Worm (Caenorhabditis elegans) whole organism, early embryonic: ENCODE data around the gene F39C12.1.
A peak's percentile ranks its signal among the peaks of the same experiment; 100 is the strongest.

ENCODE experiments used
- B0310.2 ChIP-seq: sonication (generic microtip); optimal IDR thresholded peaks from 2 replicates; lab custom pipeline; 2016; ENCODE audit warnings: mild to moderate bottlenecking, missing genetic modification characterization, missing compliant biosample characterization
- F13C5.2 ChIP-seq: sonication (generic microtip); optimal IDR thresholded peaks from 2 replicates; lab custom pipeline; 2017; ENCODE audit warnings: mild to moderate bottlenecking, missing genetic modification characterization, inconsistent platforms, missing compliant biosample characterization
- aly-1 ChIP-seq: sonication (generic microtip); optimal IDR thresholded peaks from 2 replicates; lab custom pipeline; 2016; ENCODE audit warnings: missing genetic modification characterization, missing compliant biosample characterization
- ama-1 ChIP-seq: fragments of 150-350 bp; optimal IDR thresholded peaks from 2 replicates; lab custom pipeline; 2014
- ceh-13 ChIP-seq: fragments of 200-800 bp; sonication (Bioruptor generic); optimal IDR thresholded peaks from 2 replicates; lab custom pipeline; 2018; ENCODE audit warnings: mild to moderate bottlenecking, missing genetic modification characterization, missing compliant biosample characterization
- ceh-36 ChIP-seq: sonication (generic microtip); optimal IDR thresholded peaks from 2 replicates; lab custom pipeline; 2016; ENCODE audit warnings: missing genetic modification characterization, inconsistent platforms, missing compliant biosample characterization
- ets-7 ChIP-seq: sonication (generic microtip); optimal IDR thresholded peaks from 2 replicates; lab custom pipeline; 2016; ENCODE audit warnings: missing genotype, missing genetic modification characterization, missing compliant biosample characterization
- flt-1 ChIP-seq: fragments of 200-800 bp; sonication (Bioruptor generic); IDR thresholded peaks from 2 replicates; pipeline ENCODE4 v1.3.6; 2022; ENCODE audit warnings: missing genetic modification characterization, missing compliant biosample characterization
- hmbx-1 ChIP-seq: sonication (generic microtip); optimal IDR thresholded peaks from 2 replicates; lab custom pipeline; 2016; ENCODE audit warnings: mild to moderate bottlenecking, missing genetic modification characterization, missing compliant biosample characterization
- hmg-4 ChIP-seq: fragments of 200-800 bp; sonication (Bioruptor generic); optimal IDR thresholded peaks from 2 replicates; lab custom pipeline; 2018; ENCODE audit warnings: mild to moderate bottlenecking, missing genetic modification characterization, missing compliant biosample characterization
- pes-1 ChIP-seq: fragments of 200-800 bp; sonication (Bioruptor generic); IDR thresholded peaks from 2 replicates; pipeline ENCODE4 v1.3.6; 2022; ENCODE audit warnings: missing genetic modification reagents, missing genetic modification characterization, missing compliant biosample characterization
- scrt-1 ChIP-seq: fragments of 200-800 bp; sonication (Bioruptor generic); IDR thresholded peaks from 2 replicates; pipeline ENCODE4 v1.3.6; 2022; ENCODE audit warnings: missing genetic modification characterization, missing compliant biosample characterization
- sea-1 ChIP-seq: fragments of 200-800 bp; sonication (Bioruptor generic); conservative IDR thresholded peaks from 2 replicates; pipeline ENCODE4 v1.3.6; 2022; ENCODE audit warnings: missing genetic modification characterization, missing compliant biosample characterization
- tbx-11 ChIP-seq: fragments of 200-800 bp; sonication (Bioruptor generic); IDR thresholded peaks from 2 replicates; pipeline ENCODE4 v1.3.6; 2022; ENCODE audit warnings: missing genetic modification characterization, missing compliant biosample characterization
- tbx-37 ChIP-seq: fragments of 200-800 bp; sonication (Bioruptor generic); conservative IDR thresholded peaks from 2 replicates; pipeline ENCODE4 v1.3.6; 2022; ENCODE audit warnings: missing genetic modification reagents, missing genetic modification characterization, missing compliant biosample characterization
- tra-4 ChIP-seq: sonication (generic microtip); optimal IDR thresholded peaks from 2 replicates; lab custom pipeline; 2017; ENCODE audit warnings: missing genetic modification characterization, missing compliant biosample characterization

Gene F39C12.1

ce11 chrX:4853060-4853459 is at the start of gene F39C12.1:
F39C12.1 (minus strand) TSS chrX:4853195.
- TF ChIP-seq ceh-36 (tag; lab: Kevin White, UChicago) (no peak), tbx-11 (GFP tag; lab: Robert Waterston, UW) (no peak), aly-1 (tag; lab: Kevin White, UChicago) (no peak), tbx-37 (GFP tag; lab: Robert Waterston, UW) (no peak), sea-1 (GFP tag; lab: Robert Waterston, UW) (no peak)

DNA sequence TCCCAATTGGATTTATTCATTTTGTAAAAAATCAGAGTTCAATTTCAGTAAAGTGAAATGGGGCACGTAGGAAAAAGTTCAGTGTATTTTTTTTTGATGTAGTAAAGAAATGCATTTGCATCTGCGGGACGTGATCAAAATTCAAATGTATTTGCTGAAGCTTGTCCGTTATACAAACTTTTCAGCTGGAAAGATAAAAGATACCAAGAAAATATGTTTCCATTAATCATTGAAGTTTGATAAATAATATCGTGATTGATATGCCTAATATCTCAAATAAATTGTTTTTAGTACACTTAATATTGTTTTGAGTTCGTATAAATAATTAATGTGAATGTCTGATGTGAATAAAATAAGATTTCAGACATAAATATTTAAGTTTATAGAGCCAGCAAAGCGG is 49.4 kb upstream of the F39C12.1 start:
- TF ChIP-seq scrt-1 (GFP tag; lab: Robert Waterston, UW): no peak

ce11 chrX:4901974-4902373 is 49.0 kb upstream of the F39C12.1 start:
- TF ChIP-seq hmg-4 (GFP tag; lab: Kevin White, UChicago): no peak
- no peak for TF ChIP-seq hmbx-1 (tag; lab: Kevin White, UChicago)
- TF ChIP-seq tbx-11 (GFP tag; lab: Robert Waterston, UW): no peak
- no peak for TF ChIP-seq ets-7 (tag; lab: Kevin White, UChicago)

DNA sequence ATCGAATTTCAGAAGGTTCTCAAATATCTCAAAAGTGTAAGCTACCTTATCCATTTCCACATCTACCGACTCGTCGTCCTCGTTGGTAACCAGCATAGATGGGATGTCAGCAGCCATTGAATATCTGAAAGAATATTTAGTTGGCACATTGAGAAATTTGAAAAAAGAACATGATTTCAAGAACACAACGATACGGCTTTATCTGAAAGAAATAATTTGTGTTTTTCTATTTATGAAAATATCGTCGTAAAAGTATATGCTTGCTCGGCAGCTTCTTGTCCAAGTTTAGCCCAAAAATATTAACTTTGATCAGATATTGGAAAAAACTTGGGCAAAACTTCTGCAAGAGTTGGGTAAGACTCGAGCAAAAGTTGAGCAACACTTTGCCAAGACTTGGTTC is 47.7 kb upstream of the F39C12.1 start, which contains the start of gene T07F12.4:
Gene T07F12.4, minus strand, starts transcription at position 130 of the 400 bp plus-strand sequence.
- TF ChIP-seq sea-1 (GFP tag; lab: Robert Waterston, UW) (no peak), hmg-4 (GFP tag; lab: Kevin White, UChicago) (no peak), flt-1 (GFP tag; lab: Robert Waterston, UW) (no peak), tbx-11 (GFP tag; lab: Robert Waterston, UW) (no peak)

ce11 chrX:4899623-4900022 is 46.6 kb upstream of the F39C12.1 start:
- no peak for TF ChIP-seq hmbx-1 (tag; lab: Kevin White, UChicago)
- no peak for TF ChIP-seq aly-1 (tag; lab: Kevin White, UChicago)
- no peak for TF ChIP-seq flt-1 (GFP tag; lab: Robert Waterston, UW)
- no peak for TF ChIP-seq B0310.2 (tag; lab: Kevin White, UChicago)
- TF ChIP-seq hmg-4 (GFP tag; lab: Kevin White, UChicago): peak; percentile 37

DNA sequence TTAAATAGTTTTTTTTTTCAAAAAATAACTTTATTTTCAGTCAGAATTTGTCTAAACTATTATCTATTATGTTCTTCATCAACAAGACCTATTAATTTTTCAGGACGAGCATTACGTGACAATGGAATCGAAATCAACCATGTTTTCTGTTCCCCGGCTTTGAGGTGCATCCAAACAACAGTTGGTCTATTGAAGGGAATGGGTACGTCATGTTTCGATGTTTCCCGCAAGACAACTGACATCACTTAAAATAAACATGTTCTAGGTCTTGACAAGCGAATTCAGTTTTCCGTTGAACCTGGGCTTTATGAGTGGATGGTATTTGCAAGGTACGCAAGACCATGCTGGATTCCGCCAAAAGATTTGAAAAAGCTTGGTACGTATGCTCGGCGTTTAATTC is 42.2 kb upstream of the F39C12.1 start:
- TF ChIP-seq sea-1 (GFP tag; lab: Robert Waterston, UW) (no peak), hmg-4 (GFP tag; lab: Kevin White, UChicago) (no peak), ceh-13 (no peak), hmbx-1 (tag; lab: Kevin White, UChicago) (no peak), tbx-11 (GFP tag; lab: Robert Waterston, UW) (no peak), tra-4 (tag; lab: Kevin White, UChicago) (no peak), pes-1 (GFP tag; lab: Robert Waterston, UW) (no peak)

DNA sequence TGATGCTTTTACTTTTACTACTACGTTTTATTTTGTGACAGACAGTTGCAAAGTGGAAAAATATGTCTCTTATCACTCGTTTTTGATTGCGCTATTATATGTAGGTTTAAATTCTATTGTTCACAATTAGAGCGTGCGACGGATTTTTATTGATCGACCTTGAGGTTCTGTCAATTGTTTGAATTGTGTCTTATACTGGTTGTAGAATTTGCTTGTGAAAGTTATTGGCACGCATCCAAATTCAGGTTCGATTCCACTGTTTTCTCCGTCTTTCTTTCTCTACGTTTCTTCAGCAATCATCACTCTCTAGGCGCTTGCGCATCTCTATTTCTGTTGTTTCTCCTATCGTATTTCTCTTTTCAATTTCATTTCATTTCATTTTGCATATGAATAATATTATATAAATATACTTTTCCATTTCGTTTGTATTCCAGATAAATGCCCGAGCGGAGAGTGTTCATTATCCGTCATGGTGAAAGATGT is 40.7 kb upstream of the F39C12.1 start, which contains the start of gene T07F12.1:
Gene T07F12.1, plus strand, starts transcription at position 433 of the 483 bp plus-strand sequence.
- TF ChIP-seq hmbx-1 (tag; lab: Kevin White, UChicago) (no peak), ets-7 (tag; lab: Kevin White, UChicago) (no peak), F13C5.2 (tag; lab: Kevin White, UChicago) (no peak), aly-1 (tag; lab: Kevin White, UChicago) (no peak), tbx-11 (GFP tag; lab: Robert Waterston, UW) (no peak), tbx-37 (GFP tag; lab: Robert Waterston, UW) (no peak), tra-4 (tag; lab: Kevin White, UChicago) (no peak)

DNA sequence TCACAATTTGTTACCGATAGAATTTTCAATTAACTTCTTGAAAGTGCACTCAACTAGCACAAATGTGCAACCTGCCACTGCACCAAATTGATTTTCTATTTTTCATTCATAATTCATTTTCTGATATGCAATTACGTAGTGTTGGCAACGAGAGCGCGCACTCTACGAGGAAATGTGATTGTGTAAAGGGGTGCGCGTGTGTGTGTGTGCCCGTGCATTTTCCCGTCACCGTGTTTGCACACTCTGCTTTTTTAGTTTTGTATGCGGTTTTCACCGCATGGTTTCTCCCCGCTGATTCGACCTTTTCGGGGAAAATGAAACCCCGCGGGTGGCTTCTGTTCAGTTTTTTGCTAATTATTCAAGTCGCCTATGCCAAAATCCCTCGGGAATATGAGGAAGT is 37.2 kb upstream of the F39C12.1 start, which contains the start of gene T07F12.2:
Gene T07F12.2, plus strand, starts transcription at position 87 of the 400 bp plus-strand sequence.
- TF ChIP-seq F13C5.2 (tag; lab: Kevin White, UChicago) (peak; percentile 34), flt-1 (GFP tag; lab: Robert Waterston, UW) (no peak), hmg-4 (GFP tag; lab: Kevin White, UChicago) (peak; percentile 38)

ce11 chrX:4885651-4886050 is 32.7 kb upstream of the F39C12.1 start, which contains the start of gene arrd-23:
arrd-23 (plus strand) TSS chrX:4885951.
- TF ChIP-seq B0310.2 (tag; lab: Kevin White, UChicago): no peak
- TF ChIP-seq ceh-36 (tag; lab: Kevin White, UChicago): no peak
- TF ChIP-seq F13C5.2 (tag; lab: Kevin White, UChicago): no peak
- no peak for TF ChIP-seq ceh-13
- no peak for TF ChIP-seq ama-1 (lab: Kevin White, UChicago)
- TF ChIP-seq tra-4 (tag; lab: Kevin White, UChicago): no peak
- no peak for TF ChIP-seq aly-1 (tag; lab: Kevin White, UChicago)
- no peak for TF ChIP-seq hmbx-1 (tag; lab: Kevin White, UChicago)
- no peak for TF ChIP-seq ets-7 (tag; lab: Kevin White, UChicago)
